Worm (Caenorhabditis elegans) whole organism, late embryonic: Measurements from ENCODE around the gene lsm-5.
"Not testable (repeated sequence)": the region's sequence is repeated elsewhere in the genome, so short reads cannot be mapped to it uniquely, and the experiment has no call there.

Source experiments
- K09A11.1 ChIP-seq: sonication (generic microtip); optimal IDR thresholded peaks from 2 replicates; lab custom pipeline; 2017; ENCODE audit warnings: antibody characterized with exemption, mild to moderate bottlenecking, missing genetic modification characterization, missing compliant biosample characterization; ENCODE audit not compliant: insufficient read depth
- ceh-14 ChIP-seq: sonication (generic microtip); optimal IDR thresholded peaks from 2 replicates; lab custom pipeline; 2016; ENCODE audit warnings: missing genotype, missing genetic modification characterization, missing compliant biosample characterization
- ceh-18 ChIP-seq: sonication (generic microtip); optimal IDR thresholded peaks from 2 replicates; lab custom pipeline; 2016; ENCODE audit warnings: missing genetic modification characterization, missing compliant biosample characterization
- ceh-19 ChIP-seq: fragments of 200-800 bp; sonication (Bioruptor generic); optimal IDR thresholded peaks from 2 replicates; lab custom pipeline; 2018; ENCODE audit warnings: mild to moderate bottlenecking, missing genetic modification characterization, missing compliant biosample characterization
- ceh-2 ChIP-seq: sonication (generic microtip); optimal IDR thresholded peaks from 2 replicates; lab custom pipeline; 2016; ENCODE audit warnings: missing genotype, missing genetic modification characterization, missing compliant biosample characterization
- ceh-30 ChIP-seq: fragments of 150-350 bp; optimal IDR thresholded peaks from 2 replicates; lab custom pipeline; 2014; ENCODE audit warnings: missing biosample characterization, missing genetic modification characterization
- ceh-31 ChIP-seq: sonication (generic microtip); optimal IDR thresholded peaks from 2 replicates; lab custom pipeline; 2016; ENCODE audit warnings: missing genetic modification characterization, missing compliant biosample characterization
- ceh-34 ChIP-seq: sonication (generic microtip); optimal IDR thresholded peaks from 2 replicates; lab custom pipeline; 2016; ENCODE audit warnings: mild to moderate bottlenecking, missing genetic modification characterization, missing compliant biosample characterization
- elt-2 ChIP-seq: sonication (generic microtip); optimal IDR thresholded peaks from 2 replicates; lab custom pipeline; 2016; ENCODE audit warnings: missing genetic modification reagents, missing genetic modification characterization, missing compliant biosample characterization
- elt-4 ChIP-seq: sonication (generic microtip); optimal IDR thresholded peaks from 2 replicates; lab custom pipeline; 2016; ENCODE audit warnings: missing genetic modification characterization, missing compliant biosample characterization
- ets-4 ChIP-seq: sonication (generic microtip); optimal IDR thresholded peaks from 2 replicates; lab custom pipeline; 2016; ENCODE audit warnings: missing genetic modification characterization, missing compliant biosample characterization
- fkh-6 ChIP-seq: sonication (generic microtip); optimal IDR thresholded peaks from 2 replicates; lab custom pipeline; 2016; ENCODE audit warnings: missing genetic modification characterization, missing compliant biosample characterization
- hlh-13 ChIP-seq: fragments of 200-800 bp; sonication (Bioruptor generic); optimal IDR thresholded peaks from 2 replicates; lab custom pipeline; 2018; ENCODE audit warnings: mild to moderate bottlenecking, missing genetic modification characterization, missing compliant biosample characterization
- hlh-6 ChIP-seq: sonication (generic microtip); optimal IDR thresholded peaks from 2 replicates; lab custom pipeline; 2016; ENCODE audit warnings: missing genotype, missing genetic modification characterization, missing compliant biosample characterization
- lim-6 ChIP-seq: sonication (generic microtip); optimal IDR thresholded peaks from 2 replicates; lab custom pipeline; 2016; ENCODE audit warnings: missing genetic modification characterization, missing compliant biosample characterization
- lin-11 ChIP-seq: fragments of 200-800 bp; sonication (Bioruptor generic); optimal IDR thresholded peaks from 2 replicates; lab custom pipeline; 2018; ENCODE audit warnings: mild to moderate bottlenecking, missing genetic modification characterization, missing compliant biosample characterization
- madf-2 ChIP-seq: sonication (generic microtip); optimal IDR thresholded peaks from 2 replicates; lab custom pipeline; 2017; ENCODE audit warnings: missing genetic modification characterization, missing compliant biosample characterization
- mec-3 ChIP-seq: sonication (generic microtip); optimal IDR thresholded peaks from 2 replicates; lab custom pipeline; 2016; ENCODE audit warnings: borderline replicate concordance, missing genetic modification characterization, missing compliant biosample characterization
- nfya-1 ChIP-seq: sonication (generic microtip); optimal IDR thresholded peaks from 2 replicates; lab custom pipeline; 2017; ENCODE audit warnings: missing genetic modification characterization, mild to moderate bottlenecking, missing compliant biosample characterization, antibody characterized with exemption, moderate library complexity
- nhr-11 ChIP-seq: fragments of 150-350 bp; optimal IDR thresholded peaks from 2 replicates; lab custom pipeline; 2014; ENCODE audit warnings: missing biosample characterization, missing genetic modification characterization
- nhr-232 ChIP-seq: sonication (generic microtip); optimal IDR thresholded peaks from 2 replicates; lab custom pipeline; 2016; ENCODE audit warnings: missing genetic modification characterization, missing compliant biosample characterization
- pha-2 ChIP-seq: sonication (generic microtip); optimal IDR thresholded peaks from 2 replicates; lab custom pipeline; 2017; ENCODE audit warnings: mild to moderate bottlenecking, missing genetic modification characterization, missing compliant biosample characterization
- pha-4 ChIP-seq: fragments of 150-350 bp; optimal IDR thresholded peaks from 2 replicates; lab custom pipeline; 2018; ENCODE audit warnings: missing biosample characterization, missing genetic modification reagents, missing genetic modification characterization
- ref-2 ChIP-seq: sonication (generic microtip); optimal IDR thresholded peaks from 2 replicates; lab custom pipeline; 2016; ENCODE audit warnings: missing genetic modification characterization, missing compliant biosample characterization
- rnt-1 ChIP-seq: sonication (generic microtip); optimal IDR thresholded peaks from 2 replicates; lab custom pipeline; 2016; ENCODE audit warnings: missing genetic modification characterization, missing compliant biosample characterization
- sox-2 ChIP-seq: fragments of 200-800 bp; sonication (Bioruptor generic); IDR thresholded peaks from 2 replicates; pipeline ENCODE4 v1.3.6; 2022; ENCODE audit warnings: missing genetic modification reagents, missing genetic modification characterization, missing compliant biosample characterization
- tbx-2 ChIP-seq: sonication (generic microtip); optimal IDR thresholded peaks from 2 replicates; lab custom pipeline; 2016; ENCODE audit warnings: missing genetic modification characterization, missing compliant biosample characterization
- tbx-7 ChIP-seq: sonication (generic microtip); optimal IDR thresholded peaks from 2 replicates; lab custom pipeline; 2016; ENCODE audit warnings: missing genotype, missing genetic modification characterization, missing compliant biosample characterization
- unc-3 ChIP-seq, 2 experiments: fragments of 200-800 bp in 1 of 2; sonication (Bioruptor generic) in 1 of 2; sonication (generic microtip) in 1 of 2; conservative IDR thresholded peaks in 1 of 2; optimal IDR thresholded peaks in 1 of 2; 2 replicates each; pipeline versions ENCODE4 v1.3.6 to Lab custom; 2016 to 2022; ENCODE audit warnings: missing compliant biosample characterization in 2 of 2, missing genetic modification characterization in 2 of 2, missing genetic modification reagents in 1 of 2
- unc-42 ChIP-seq: sonication (generic microtip); optimal IDR thresholded peaks from 2 replicates; lab custom pipeline; 2016; ENCODE audit warnings: missing genotype, missing genetic modification characterization, missing compliant biosample characterization
- unc-55 ChIP-seq: sonication (generic microtip); optimal IDR thresholded peaks from 2 replicates; lab custom pipeline; 2017; ENCODE audit warnings: missing biosample characterization, missing genetic modification reagents, missing genetic modification characterization
- zip-5 ChIP-seq: sonication (generic microtip); optimal IDR thresholded peaks from 2 replicates; lab custom pipeline; 2016; ENCODE audit warnings: missing genetic modification characterization, missing compliant biosample characterization

Gene lsm-5

DNA sequence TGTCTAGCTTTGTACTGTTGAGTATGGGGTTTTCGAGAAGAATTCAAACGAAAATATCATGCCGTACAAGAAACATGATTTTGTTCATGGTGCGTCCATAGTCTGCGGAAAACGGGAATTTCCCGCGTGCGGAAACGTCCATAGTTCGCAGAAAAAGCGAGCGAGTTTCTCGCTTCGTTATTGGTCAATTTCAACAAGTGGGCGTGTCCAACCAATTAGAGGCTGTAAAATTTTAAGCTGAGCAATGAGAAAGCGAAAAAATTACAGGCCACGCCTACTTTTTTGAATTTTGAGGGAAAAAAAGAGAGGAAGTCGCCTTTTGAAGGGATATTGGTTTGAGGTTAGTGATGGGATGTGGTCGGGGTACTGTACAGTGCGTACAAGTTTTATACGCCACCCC, 11.3 kb downstream of the lsm-5 start:
- peak; percentile 30 for TF ChIP-seq nfya-1 (tag; lab: Kevin White, UChicago)
- TF ChIP-seq, all 69 proteins: peak for 1; not testable (repeated sequence) for 68

DNA sequence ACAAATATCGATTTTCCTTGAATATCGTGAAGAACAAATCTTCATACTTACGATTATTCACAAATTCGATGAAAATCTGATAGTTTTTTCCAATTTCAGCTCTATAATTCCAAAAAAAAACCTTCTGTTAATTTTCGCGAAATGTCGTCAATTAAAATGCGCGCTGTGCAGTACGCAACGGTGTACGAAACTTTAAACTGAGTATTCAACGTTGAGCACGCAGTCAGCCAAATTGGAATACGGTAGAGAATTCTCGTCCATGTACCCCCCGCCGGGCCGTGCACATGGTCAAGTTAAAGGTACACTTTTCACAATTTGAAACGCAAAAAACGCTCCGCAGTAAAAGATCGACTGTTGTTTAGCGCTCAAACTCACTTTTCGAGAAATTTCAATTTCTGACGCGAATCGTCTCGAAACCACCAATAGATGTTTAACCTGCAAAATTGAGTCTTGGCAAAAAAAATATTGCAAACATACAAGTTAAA, 20.0 kb downstream of the lsm-5 start, which contains the start of gene F28F8.7:
Gene F28F8.7 (minus strand): TSS at position 435 of the 485 bp plus-strand sequence.
- TF ChIP-seq ref-2 (tag; lab: Kevin White, UChicago) = peak; percentile 29

- TF ChIP-seq lin-11 (tag; lab: Kevin White, UChicago) (no peak), pha-4 (tag; lab: Kevin White, UChicago) (no peak), elt-4 (tag; lab: Kevin White, UChicago) (no peak), sox-2 (GFP tag; lab: Robert Waterston, UW) (no peak), unc-3 (GFP tag; conservative IDR thresholded peaks at IDR 0.05; lab: Robert Waterston, UW) (no peak), unc-3 (tag; optimal IDR thresholded peaks at IDR 0.05; lab: Kevin White, UChicago) (no peak), ceh-34 (no peak), zip-5 (no peak), nhr-232 (tag; lab: Kevin White, UChicago) (no peak), K09A11.1 (tag; lab: Kevin White, UChicago) (no peak), ceh-30 (tag; lab: Kevin White, UChicago) (no peak), hlh-6 (no peak), rnt-1 (tag; lab: Kevin White, UChicago) (no peak), madf-2 (tag; lab: Kevin White, UChicago) (no peak), ceh-14 (tag; lab: Kevin White, UChicago) (no peak), mec-3 (no peak), tbx-7 (tag; lab: Kevin White, UChicago) (no peak), ceh-19 (GFP tag; lab: Kevin White, UChicago) (no peak), elt-2 (tag; lab: Kevin White, UChicago) (no peak), hlh-13 (GFP tag; lab: Kevin White, UChicago) (no peak)
- TF ChIP-seq, all 69 proteins: peak for 0
Measured at ce11 chrV:15594573-15594972, 24.4 kb downstream of the lsm-5 start, which contains the start of gene fbxa-139. TSS of gene fbxa-139 (minus strand) at chrV:15594673.

DNA sequence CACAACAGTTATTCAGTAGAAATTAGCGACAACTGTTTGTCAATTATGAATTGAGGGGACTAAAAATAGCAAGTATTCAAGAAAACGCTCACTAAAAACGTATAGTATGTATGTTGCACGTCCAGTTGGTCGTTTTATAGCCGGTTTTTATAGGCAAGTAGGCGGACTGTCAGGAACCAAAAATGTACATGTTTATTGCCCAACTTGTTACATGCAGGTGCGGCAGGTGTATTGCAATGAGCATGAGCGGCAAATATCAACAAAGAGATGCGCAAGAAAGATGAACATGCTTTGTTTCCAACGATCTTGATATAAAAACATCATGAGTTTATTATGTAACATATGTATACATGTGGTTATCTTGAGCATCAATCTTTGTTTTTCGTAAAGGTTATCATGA, 29.6 kb downstream of the lsm-5 start, which contains the start of gene B0391.14:
Gene B0391.14 (minus strand): TSS at position 101 of the 400 bp plus-strand sequence.
- TF ChIP-seq ets-4, madf-2, nfya-1 (tag; lab: Kevin White, UChicago): not testable (repeated sequence)
- TF ChIP-seq, all 69 proteins: peak for 0; not testable (repeated sequence) for 69

DNA sequence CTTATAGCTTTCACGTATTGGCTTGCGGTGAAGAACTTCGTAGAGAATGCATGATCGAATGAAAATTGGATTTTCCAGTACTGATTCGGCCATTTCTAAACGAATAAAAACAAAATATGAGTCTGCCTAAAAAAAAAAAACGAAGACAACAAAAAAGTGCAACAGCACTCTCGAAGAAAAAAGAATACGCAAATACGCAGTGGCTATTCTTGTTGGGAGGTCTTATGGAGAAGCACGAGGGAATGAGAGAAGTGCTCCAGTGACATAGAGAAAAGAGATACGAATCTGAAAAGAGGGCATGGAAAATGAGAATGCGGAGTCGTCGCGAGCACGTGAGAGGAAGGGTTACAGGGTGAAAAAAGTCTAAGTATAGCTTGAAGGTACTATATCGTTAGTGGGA, 32.1 kb downstream of the lsm-5 start, which contains the start of gene fbxa-152:
Gene fbxa-152 (minus strand): TSS at position 101 of the 400 bp plus-strand sequence.
- TF ChIP-seq fkh-6 (tag; lab: Kevin White, UChicago) (no peak), nhr-11 (tag; lab: Kevin White, UChicago) (no peak)

ce11 chrV:15605045-15605444, 34.9 kb downstream of the lsm-5 start, which contains the start of gene fbxa-154:
TSS of gene fbxa-154 (minus strand) at chrV:15605145.
- no peak for TF ChIP-seq nhr-232 (tag; lab: Kevin White, UChicago)

- no peak for TF ChIP-seq ceh-2 (tag; lab: Kevin White, UChicago)
- peak; percentile 73 for TF ChIP-seq ceh-34
- TF ChIP-seq unc-55 (GFP tag; lab: Kevin White, UChicago) = peak; percentile 19
- TF ChIP-seq pha-2 (tag; lab: Kevin White, UChicago) = peak; percentile 23
- TF ChIP-seq sox-2 (GFP tag; lab: Robert Waterston, UW) = no peak
- peak; percentile 56 for TF ChIP-seq ref-2 (tag; lab: Kevin White, UChicago)
- TF ChIP-seq lim-6 (tag; lab: Kevin White, UChicago) = peak; percentile 11
- TF ChIP-seq nfya-1 (tag; lab: Kevin White, UChicago) = peak; percentile 24
- peak; percentile 5 for TF ChIP-seq ceh-18 (tag; lab: Kevin White, UChicago)
- TF ChIP-seq hlh-13 (GFP tag; lab: Kevin White, UChicago) = no peak
- peak; percentile 76 for TF ChIP-seq ceh-31
- peak; percentile 74 for TF ChIP-seq ceh-14 (tag; lab: Kevin White, UChicago)
- TF ChIP-seq tbx-2 (tag; lab: Kevin White, UChicago) = peak; percentile 51
- TF ChIP-seq unc-42 (tag; lab: Kevin White, UChicago) = peak; percentile 77
Measured at ce11 chrV:15610350-15610940, 40.3 kb downstream of the lsm-5 start, which contains the start of the genes fbxa-153 and str-12. TSS of gene fbxa-153 (minus strand) at chrV:15610384. TSS of gene str-12 (plus strand) at chrV:15610890.
